ENCODE assay signal across 5 worm cellular contexts in the genomic region with DNA sequence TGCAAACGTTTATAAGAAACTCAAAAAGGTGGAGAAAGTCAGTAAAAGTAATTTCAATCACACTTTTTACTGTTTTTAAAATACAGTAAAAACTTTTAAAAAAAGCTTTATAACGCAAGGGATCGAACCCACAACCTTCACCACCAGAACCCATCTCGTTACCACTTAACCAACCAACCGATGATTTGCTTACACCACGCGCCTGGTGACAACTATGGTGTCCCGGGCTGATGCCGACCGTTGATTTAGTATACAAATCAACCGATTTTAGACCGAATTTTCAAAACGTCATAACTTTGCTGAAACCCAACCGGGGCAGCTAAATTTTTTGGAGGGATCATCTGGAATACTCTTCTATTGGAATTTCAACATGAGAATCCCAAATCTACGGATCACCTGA.
TF ChIP-seq lines count a peak whose summit lies in the region.
"Not testable (repeated sequence)": the region's sequence is repeated elsewhere in the genome, so short reads cannot be mapped to it uniquely, and the experiment has no call there.

No protein-coding gene starts in this region.

TF ChIP-seq in whole organism, L4 larva, 104 proteins besides CTCF, POLR2A, EP300 and RAD21:
- TF ChIP-seq zfp-3 (GFP tag; conservative IDR thresholded peaks at IDR 0.05; lab: Robert Waterston, UW) (peak; percentile 66; the same call in 1 of the 2 replicates), vab-7 (GFP tag; IDR thresholded peaks at IDR 0.05; lab: Robert Waterston, UW) (peak; percentile 78), hmg-1.1 (GFP tag; IDR thresholded peaks at IDR 0.05; lab: Robert Waterston, UW) (peak; percentile 71), D1046.2 (GFP tag; IDR thresholded peaks at IDR 0.05; lab: Robert Waterston, UW) (peak; percentile 66; the same call in 1 of the 2 replicates), dmd-8 (GFP tag; IDR thresholded peaks at IDR 0.05; lab: Robert Waterston, UW) (peak; percentile 76), madf-5 (GFP tag; IDR thresholded peaks at IDR 0.05; lab: Robert Waterston, UW) (0 out of 4 replicates have a peak, but pooled peaks of 1 of the 2 experiments have one; percentile 50), pha-4 (GFP tag; IDR thresholded peaks at IDR 0.05; lab: Robert Waterston, UW) (peak; percentile 70; the same call in 1 of the 2 replicates), F26F4.8 (GFP tag; conservative IDR thresholded peaks at IDR 0.05; lab: Robert Waterston, UW) (peak; percentile 79), F44E2.7 (GFP tag; IDR thresholded peaks at IDR 0.05; lab: Robert Waterston, UW) (peak; percentile 58; the same call in 1 of the 2 replicates), ctbp-1 (GFP tag; IDR thresholded peaks at IDR 0.05; lab: Robert Waterston, UW) (peak; percentile 62; the same call in 1 of the 2 replicates), ZK337.2 (GFP tag; IDR thresholded peaks at IDR 0.05; lab: Robert Waterston, UW) (peak; percentile 73), nhr-41 (GFP tag; IDR thresholded peaks at IDR 0.05; lab: Robert Waterston, UW) (0 out of 2 replicates have a peak, but pooled peaks have one; percentile 60), snpc-1.2 (GFP tag; IDR thresholded peaks at IDR 0.05; lab: Robert Waterston, UW) (peak; percentile 80), nhr-42 (GFP tag; IDR thresholded peaks at IDR 0.05; lab: Robert Waterston, UW) (0 out of 2 replicates have a peak, but pooled peaks have one; percentile 32)
- TF ChIP-seq pha-4 (tag; optimal IDR thresholded peaks at IDR 0.05; lab: Kevin White, UChicago), result not testable (repeated sequence)

TF ChIP-seq in whole organism, early embryonic, 17 proteins besides CTCF, POLR2A, EP300 and RAD21:
- TF ChIP-seq tbx-37 (GFP tag; conservative IDR thresholded peaks at IDR 0.05; lab: Robert Waterston, UW), result peak; percentile 70; the same call in 1 of the 2 replicates
- peak; percentile 77; the same call in 1 of the 2 replicates for TF ChIP-seq sea-1 (GFP tag; conservative IDR thresholded peaks at IDR 0.05; lab: Robert Waterston, UW)
- TF ChIP-seq flt-1 (GFP tag; IDR thresholded peaks at IDR 0.05; lab: Robert Waterston, UW), result peak; percentile 83
- peak; percentile 74 for TF ChIP-seq tbx-11 (GFP tag; IDR thresholded peaks at IDR 0.05; lab: Robert Waterston, UW)
- peak; percentile 78 for TF ChIP-seq scrt-1 (GFP tag; IDR thresholded peaks at IDR 0.05; lab: Robert Waterston, UW)

TF ChIP-seq in whole organism, late embryonic, 69 proteins besides CTCF, POLR2A, EP300 and RAD21:
- TF ChIP-seq sox-2 (GFP tag; IDR thresholded peaks at IDR 0.05; lab: Robert Waterston, UW), result peak; percentile 22; the same call in 1 of the 2 replicates

TF ChIP-seq in whole organism, midembryonic, 9 proteins besides CTCF, POLR2A, EP300 and RAD21:
- peak; percentile 62; the same call in 1 of the 2 replicates for TF ChIP-seq ztf-29 (GFP tag; IDR thresholded peaks at IDR 0.05; lab: Robert Waterston, UW)
- peak; percentile 77; the same call in 1 of the 2 replicates for TF ChIP-seq ztf-23 (GFP tag; IDR thresholded peaks at IDR 0.05; lab: Robert Waterston, UW)
- 0 out of 2 replicates have a peak, but pooled peaks have one; percentile 50 for TF ChIP-seq T22C8.4 (GFP tag; IDR thresholded peaks at IDR 0.05; lab: Robert Waterston, UW)
- TF ChIP-seq tab-1 (GFP tag; IDR thresholded peaks at IDR 0.05; lab: Robert Waterston, UW), result peak; percentile 84
- peak; percentile 53; the same call in 1 of the 2 replicates for TF ChIP-seq klf-2 (GFP tag; conservative IDR thresholded peaks at IDR 0.05; lab: Robert Waterston, UW)
- TF ChIP-seq ref-1 (GFP tag; conservative IDR thresholded peaks at IDR 0.05; lab: Robert Waterston, UW), result peak; percentile 59
TF ChIP-seq in whole organism, midembryonic: peak in this region for 6; not testable (repeated sequence) for 3.

TF ChIP-seq in whole organism, young adult, 124 proteins besides CTCF, POLR2A, EP300 and RAD21:
- TF ChIP-seq lin-26 (GFP tag; IDR thresholded peaks at IDR 0.05; lab: Robert Waterston, UW) (peak; percentile 91), egl-44 (GFP tag; IDR thresholded peaks at IDR 0.05; lab: Robert Waterston, UW) (peak; percentile 55; the same call in 1 of the 2 replicates), nhr-120 (GFP tag; IDR thresholded peaks at IDR 0.05; lab: Robert Waterston, UW) (0 out of 2 replicates have a peak, but pooled peaks have one; percentile 60), D2030.7 (GFP tag; IDR thresholded peaks at IDR 0.05; lab: Robert Waterston, UW) (peak; percentile 60), hmg-1.2 (GFP tag; IDR thresholded peaks at IDR 0.05; lab: Robert Waterston, UW) (peak; percentile 55), rpc-1 (tag; optimal IDR thresholded peaks at IDR 0.05; lab: Kevin White, UChicago) (peak; percentile 15), hsf-1 (GFP tag; IDR thresholded peaks at IDR 0.05; lab: Robert Waterston, UW) (0 out of 2 replicates have a peak, but pooled peaks have one; percentile 58), B0261.1 (tag; optimal IDR thresholded peaks at IDR 0.05; lab: Kevin White, UChicago) (peak; percentile 47), C17E4.6 (GFP tag; IDR thresholded peaks at IDR 0.05; lab: Robert Waterston, UW) (0 out of 2 replicates have a peak, but pooled peaks have one; percentile 23), ztf-25 (GFP tag; IDR thresholded peaks at IDR 0.05; lab: Robert Waterston, UW) (peak; percentile 82), Y95B8A.8 (GFP tag; IDR thresholded peaks at IDR 0.05; lab: Robert Waterston, UW) (0 out of 2 replicates have a peak, but pooled peaks have one; percentile 49), tbp1 (GFP tag; optimal IDR thresholded peaks at IDR 0.05; lab: Kevin White, UChicago) (peak; percentile 77), ceh-100 (GFP tag; IDR thresholded peaks at IDR 0.05; lab: Robert Waterston, UW) (peak; percentile 65; the same call in 1 of the 2 replicates), nfyb-1 (GFP tag; IDR thresholded peaks at IDR 0.05; lab: Robert Waterston, UW) (peak; percentile 70)
- not testable (repeated sequence) for TF ChIP-seq rpc-1 (optimal IDR thresholded peaks at IDR 0.05; lab: Kevin White, UChicago)
